Fruit fly (Drosophila melanogaster) whole organism: ENCODE measurements around the gene CG8668.

Experiments
- Dll ChIP-seq: fragments of >200 bp; optimal IDR thresholded peaks from 2 replicates; lab custom pipeline; 2017
- EcR ChIP-seq, 2 experiments: fragments of >200 bp; optimal IDR thresholded peaks; 2 replicates each; lab custom pipeline; 2017; ENCODE audit warnings: missing biosample characterization in 2 of 2, missing genetic modification characterization in 2 of 2, missing genetic modification reagents in 2 of 2
- psq ChIP-seq: fragments of >200 bp; optimal IDR thresholded peaks from 2 replicates; lab custom pipeline; 2017

DNA sequence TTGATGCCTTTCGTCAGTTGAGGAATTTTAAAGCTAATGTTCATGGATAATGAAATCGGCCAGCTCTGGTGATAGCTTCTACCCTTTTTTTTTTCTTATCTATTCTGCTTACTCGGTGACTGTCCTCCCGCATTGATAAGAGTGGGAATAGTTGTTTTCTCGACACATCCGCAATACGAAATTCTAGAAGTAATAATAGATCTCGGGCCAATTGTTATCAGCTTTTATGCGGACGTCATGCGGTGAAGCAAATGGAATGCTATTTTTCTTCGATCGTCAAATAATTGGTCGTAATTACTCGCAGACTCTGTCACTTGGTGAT lies 39.4 kb upstream of the CG8668 start:
- TF ChIP-seq EcR (GFP tag; optimal IDR thresholded peaks at IDR 0.05; lab: Kevin White, UChicago) (no peak), psq (lab: Kevin White, UChicago) (no peak), Dll (no peak)
